Fruit fly (Drosophila melanogaster) whole organism, pupa: ENCODE measurements around the gene CG14062.
A peak's percentile ranks its signal among the peaks of the same experiment; 100 is the strongest.

Experiments used
- CG10348 ChIP-seq: fragments of 200-800 bp; sonication (Bioruptor generic); IDR thresholded peaks from 2 replicates; pipeline ENCODE4 v1.3.6; 2022; ENCODE audit warnings: missing biosample characterization, missing genetic modification characterization
- CG12605 ChIP-seq: fragments of 200-800 bp; sonication (Bioruptor generic); IDR thresholded peaks from 2 replicates; pipeline ENCODE4 v1.3.6; 2022; ENCODE audit warnings: missing biosample characterization, missing genetic modification characterization
- CG13204 ChIP-seq: fragments of 200-800 bp; sonication (Bioruptor generic); optimal IDR thresholded peaks from 2 replicates; lab custom pipeline; 2018; ENCODE audit warnings: missing biosample characterization, mild to moderate bottlenecking, missing genetic modification characterization, moderate library complexity
- CG14655 ChIP-seq: fragments of 200-800 bp; sonication (Bioruptor generic); optimal IDR thresholded peaks from 3 replicates; lab custom pipeline; 2017; ENCODE audit warnings: mild to moderate bottlenecking, missing biosample characterization, missing genetic modification reagents, missing genetic modification characterization
- CG15710 ChIP-seq: fragments of 200-800 bp; sonication (Bioruptor generic); optimal IDR thresholded peaks from 2 replicates; lab custom pipeline; 2018; ENCODE audit warnings: missing biosample characterization, mild to moderate bottlenecking, missing genetic modification characterization, moderate library complexity
- CG17806 ChIP-seq: fragments of 200-800 bp; sonication (Bioruptor generic); optimal IDR thresholded peaks from 2 replicates; lab custom pipeline; 2018; ENCODE audit warnings: missing biosample characterization, mild to moderate bottlenecking, missing genetic modification characterization, moderate library complexity
- CG32121 ChIP-seq: fragments of 200-800 bp; sonication (Bioruptor generic); IDR thresholded peaks from 2 replicates; pipeline ENCODE4 v1.3.6; 2022; ENCODE audit warnings: missing biosample characterization, missing genetic modification characterization
- CG34367 ChIP-seq: fragments of 200-800 bp; sonication (Bioruptor generic); optimal IDR thresholded peaks from 2 replicates; lab custom pipeline; 2018; ENCODE audit warnings: missing biosample characterization, mild to moderate bottlenecking, missing genetic modification characterization
- CG4496 ChIP-seq: fragments of 200-800 bp; sonication (Bioruptor generic); IDR thresholded peaks from 3 replicates; pipeline ENCODE4 v1.3.6; 2022; ENCODE audit warnings: missing biosample characterization, missing genetic modification characterization
- CG8159 ChIP-seq: fragments of 200-800 bp; sonication (Bioruptor generic); optimal IDR thresholded peaks from 3 replicates; lab custom pipeline; 2018; ENCODE audit warnings: missing biosample characterization, mild to moderate bottlenecking, missing genetic modification characterization, moderate library complexity
- CG8301 ChIP-seq: fragments of 200-800 bp; sonication (Bioruptor generic); optimal IDR thresholded peaks from 2 replicates; lab custom pipeline; 2018; ENCODE audit warnings: missing biosample characterization, mild to moderate bottlenecking, missing genetic modification characterization
- CG9948 ChIP-seq: fragments of 200-800 bp; sonication (Bioruptor generic); optimal IDR thresholded peaks from 2 replicates; lab custom pipeline; 2018; ENCODE audit warnings: missing biosample characterization, mild to moderate bottlenecking, missing genetic modification characterization, moderate library complexity
- D1 ChIP-seq: fragments of 200-800 bp; sonication (Bioruptor generic); optimal IDR thresholded peaks from 2 replicates; lab custom pipeline; 2018; ENCODE audit warnings: missing biosample characterization, mild to moderate bottlenecking, missing genetic modification characterization, moderate library complexity
- EcR ChIP-seq: fragments of 200-800 bp; sonication (Bioruptor generic); optimal IDR thresholded peaks from 3 replicates; lab custom pipeline; 2019; ENCODE audit warnings: missing biosample characterization, missing genetic modification characterization, mild to moderate bottlenecking, moderate library complexity, missing genetic modification reagents
- Ets98B ChIP-seq: fragments of 200-800 bp; sonication (Bioruptor generic); IDR thresholded peaks from 2 replicates; pipeline ENCODE4 v1.3.6; 2022; ENCODE audit warnings: missing biosample characterization, missing genetic modification characterization
- Pif1A ChIP-seq: fragments of 200-800 bp; sonication (Bioruptor generic); optimal IDR thresholded peaks from 3 replicates; lab custom pipeline; 2016; ENCODE audit warnings: missing biosample characterization, missing genetic modification characterization
- Pif1B ChIP-seq: fragments of 200-800 bp; sonication (Bioruptor generic); optimal IDR thresholded peaks from 3 replicates; lab custom pipeline; 2016; ENCODE audit warnings: missing biosample characterization, missing genetic modification characterization
- Snoo ChIP-seq: fragments of 200-800 bp; sonication (Bioruptor generic); optimal IDR thresholded peaks from 3 replicates; lab custom pipeline; 2017; ENCODE audit warnings: missing biosample characterization, mild to moderate bottlenecking, missing genetic modification characterization, inconsistent platforms
- fd96Ca ChIP-seq: fragments of 200-800 bp; sonication (Bioruptor generic); IDR thresholded peaks from 3 replicates; pipeline ENCODE4 v1.3.6; 2022; ENCODE audit warnings: missing biosample characterization, missing genetic modification characterization
- gl ChIP-seq: fragments of 200-800 bp; sonication (Bioruptor generic); optimal IDR thresholded peaks from 2 replicates; lab custom pipeline; 2018; ENCODE audit warnings: missing biosample characterization, mild to moderate bottlenecking, missing genetic modification characterization
- rn ChIP-seq: fragments of 200-800 bp; sonication (Bioruptor generic); IDR thresholded peaks from 2 replicates; pipeline ENCODE4 v1.3.6; 2022; ENCODE audit warnings: missing biosample characterization, missing genetic modification characterization

The CG14062 gene

DNA sequence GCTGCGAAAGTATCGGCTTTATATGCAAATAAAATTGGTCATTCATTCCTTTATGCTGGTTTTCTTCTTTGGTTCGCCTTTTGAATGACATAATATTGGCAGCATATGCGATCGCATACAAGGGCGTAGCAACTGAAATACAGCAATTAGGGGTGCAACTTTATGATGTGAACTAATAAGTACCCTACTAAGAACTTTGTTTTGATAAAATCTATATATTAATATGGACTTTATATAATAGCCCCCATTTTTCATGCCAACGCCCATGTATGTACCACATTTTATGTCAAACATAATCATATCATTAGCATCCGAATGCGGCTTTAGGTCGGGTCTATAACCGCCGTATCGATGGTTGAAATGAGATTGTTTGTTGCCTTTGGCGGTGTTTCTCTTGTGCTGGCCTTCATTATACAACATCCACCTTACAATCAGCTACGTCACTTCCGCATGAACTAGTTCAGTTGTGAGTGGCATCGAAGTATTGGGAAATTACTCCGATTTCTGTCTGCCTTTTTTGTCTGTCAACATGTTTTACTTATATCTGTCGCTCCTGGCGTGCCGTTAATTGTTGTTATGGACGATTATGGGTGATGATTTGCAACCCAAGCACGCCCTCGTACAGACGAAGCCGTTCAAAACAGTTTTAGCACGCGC, 34.3 kb upstream of the CG14062 start:
- TF ChIP-seq CG15710 (no peak), Pif1B (GFP tag; lab: Kevin White, UChicago) (no peak), CG8301 (tag; lab: Kevin White, UChicago) (no peak), CG4496 (GFP tag; lab: Robert Waterston, UW) (no peak), D1 (tag; lab: Kevin White, UChicago) (no peak)

- TF ChIP-seq CG4496 (GFP tag; lab: Robert Waterston, UW) (peak; percentile 10; the same call in 1 of the 3 replicates), EcR (peak; percentile 10), gl (tag; lab: Kevin White, UChicago) (no peak), CG12605 (GFP tag; lab: Robert Waterston, UW) (0 out of 2 replicates have a peak, but pooled peaks have one; percentile 9), Ets98B (GFP tag; lab: Robert Waterston, UW) (peak; percentile 14; the same call in 1 of the 2 replicates), Pif1B (GFP tag; lab: Kevin White, UChicago) (no peak)
Measured at dm6 chr3R:28674788-28675187, 32.1 kb upstream of the CG14062 start, which contains the start of gene snu. Gene snu, plus strand, starts transcription at chr3R:28675041.

dm6 chr3R:28672134-28672533, 29.4 kb upstream of the CG14062 start:
- TF ChIP-seq Pif1B (GFP tag; lab: Kevin White, UChicago) (peak; percentile 9), CG9948 (tag; lab: Kevin White, UChicago) (no peak), CG12605 (GFP tag; lab: Robert Waterston, UW) (no peak), CG17806 (peak; percentile 39), CG13204 (no peak), fd96Ca (no peak), CG15710 (peak; percentile 48), CG4496 (GFP tag; lab: Robert Waterston, UW) (peak; percentile 84), CG8301 (tag; lab: Kevin White, UChicago) (peak; percentile 24), rn (GFP tag; lab: Robert Waterston, UW) (peak; percentile 29; the same call in 1 of the 2 replicates), gl (tag; lab: Kevin White, UChicago) (peak; percentile 36), EcR (peak; percentile 69), CG32121 (GFP tag; lab: Robert Waterston, UW) (peak; percentile 47; the same call in 1 of the 2 replicates), CG8159 (peak; percentile 24), Pif1A (GFP tag; lab: Kevin White, UChicago) (no peak), CG14655 (peak; percentile 53), Ets98B (GFP tag; lab: Robert Waterston, UW) (peak; percentile 63), D1 (tag; lab: Kevin White, UChicago) (peak; percentile 66), CG34367 (tag; lab: Kevin White, UChicago) (peak; percentile 57), CG10348 (GFP tag; lab: Robert Waterston, UW) (no peak), Snoo (tag; lab: Kevin White, UChicago) (peak; percentile 69)
- TF ChIP-seq, all 21 proteins: peak for 15

DNA sequence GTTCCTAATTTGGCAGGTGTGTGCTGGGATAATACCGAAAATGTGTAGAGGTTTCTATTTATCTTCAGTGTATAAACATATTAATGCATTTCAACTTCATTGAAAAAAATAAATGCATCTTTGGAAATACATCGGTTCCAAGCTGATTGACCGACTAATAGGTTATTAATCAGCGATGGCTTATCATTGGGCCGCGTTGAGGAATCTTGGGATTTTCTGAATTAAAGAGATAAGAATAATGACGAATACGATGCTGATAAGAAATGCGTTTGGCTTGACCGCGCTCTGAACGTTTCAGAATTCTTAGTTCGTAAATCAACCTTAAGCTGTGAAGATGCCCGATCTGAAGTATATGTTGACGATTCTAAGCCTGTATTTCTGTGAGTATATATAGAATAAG, 27.7 kb upstream of the CG14062 start, which contains the start of gene Sid:
Gene Sid, plus strand, starts transcription at position 301 of the 400 bp plus-strand sequence.
- TF ChIP-seq CG9948 (tag; lab: Kevin White, UChicago) (no peak), Snoo (tag; lab: Kevin White, UChicago) (no peak), EcR (peak; percentile 1), CG15710 (no peak), CG8159 (no peak)

DNA sequence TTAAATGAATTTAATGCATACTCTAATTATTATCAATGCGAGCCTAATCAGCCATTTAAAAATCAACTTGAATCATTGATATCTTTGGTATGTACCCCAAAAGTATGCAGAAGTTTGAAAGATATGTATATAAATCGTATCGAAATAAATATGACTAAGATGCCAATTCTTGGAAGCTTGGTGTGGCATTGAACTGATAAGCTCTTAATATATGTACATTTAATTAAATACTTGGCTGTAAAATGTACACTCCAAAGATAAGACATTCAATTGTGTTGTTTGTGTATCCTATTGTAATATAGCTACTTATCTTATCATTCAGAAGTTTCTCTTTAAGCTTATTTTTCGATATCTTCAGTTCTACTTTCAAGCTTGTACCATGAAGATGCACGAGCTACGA, 26.2 kb upstream of the CG14062 start, which contains the start of gene CG33346:
Gene CG33346, plus strand, starts transcription at position 380 of the 400 bp plus-strand sequence.
- TF ChIP-seq EcR = peak; percentile 76
- no peak for TF ChIP-seq fd96Ca
- TF ChIP-seq, all 21 proteins: peak for 1

- no peak for TF ChIP-seq CG12605 (GFP tag; lab: Robert Waterston, UW)
- TF ChIP-seq fd96Ca = no peak
- TF ChIP-seq CG32121 (GFP tag; lab: Robert Waterston, UW) = no peak
- no peak for TF ChIP-seq EcR
- no peak for TF ChIP-seq CG10348 (GFP tag; lab: Robert Waterston, UW)
- no peak for TF ChIP-seq CG4496 (GFP tag; lab: Robert Waterston, UW)
- TF ChIP-seq Snoo (tag; lab: Kevin White, UChicago) = no peak
- TF ChIP-seq CG17806 = no peak
- TF ChIP-seq CG34367 (tag; lab: Kevin White, UChicago) = no peak
- TF ChIP-seq, all 21 proteins: peak for 0
Measured at dm6 chr3R:28662956-28663355, 20.3 kb upstream of the CG14062 start.

dm6 chr3R:28656127-28656715, 13.5 kb upstream of the CG14062 start:
- no peak for TF ChIP-seq gl (tag; lab: Kevin White, UChicago)
- no peak for TF ChIP-seq CG8159
- no peak for TF ChIP-seq Pif1A (GFP tag; lab: Kevin White, UChicago)
- no peak for TF ChIP-seq Ets98B (GFP tag; lab: Robert Waterston, UW)
- TF ChIP-seq CG10348 (GFP tag; lab: Robert Waterston, UW) = no peak
- TF ChIP-seq Pif1B (GFP tag; lab: Kevin White, UChicago) = no peak
- no peak for TF ChIP-seq CG12605 (GFP tag; lab: Robert Waterston, UW)
- no peak for TF ChIP-seq CG15710
- no peak for TF ChIP-seq CG8301 (tag; lab: Kevin White, UChicago)
- TF ChIP-seq CG17806 = no peak
